Worm (Caenorhabditis elegans): ENCODE measurements around the gene K11D12.12.

The K11D12.12 gene

DNA sequence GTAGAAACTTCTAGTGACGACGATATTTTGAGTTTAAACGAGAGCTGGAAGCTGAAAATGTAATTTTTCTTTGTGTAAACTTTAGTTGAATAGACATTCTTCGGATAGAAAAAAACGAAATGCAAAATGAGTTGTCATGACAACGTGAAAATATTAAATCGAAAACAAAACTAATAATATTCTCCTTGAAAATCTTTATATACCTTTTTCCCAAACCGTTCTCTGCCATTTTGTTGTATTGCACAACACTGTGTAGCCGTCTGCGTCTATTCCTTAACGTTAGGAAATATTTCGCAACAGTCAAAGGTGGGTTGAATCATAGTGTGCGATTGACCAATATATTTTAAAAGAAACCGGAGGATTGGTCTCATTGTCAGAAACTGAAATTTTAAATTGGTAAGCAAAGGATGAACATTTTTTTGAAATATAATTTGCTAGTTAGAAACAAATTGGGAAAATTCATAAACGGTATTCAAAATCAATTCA lies 28.8 kb downstream of the K11D12.12 start, which contains the start of gene Y58A7A.3 (continued):
- TF ChIP-seq elt-2 (tag; optimal IDR thresholded peaks at IDR 0.05) (no peak), fkh-8 (tag; optimal IDR thresholded peaks at IDR 0.05) (no peak), fkh-10 (GFP tag; optimal IDR thresholded peaks at IDR 0.05) (no peak), lin-39 (tag; optimal IDR thresholded peaks at IDR 0.05) (no peak), unc-86 (tag; optimal IDR thresholded peaks at IDR 0.05) (no peak), nhr-19 (GFP tag; conservative IDR thresholded peaks at IDR 0.05) (peak; percentile 19; the same call in 1 of the 2 replicates), hpl-2 (GFP tag; optimal IDR thresholded peaks at IDR 0.05) (peak; percentile 64), dpl-1 (GFP tag; optimal IDR thresholded peaks at IDR 0.05) (peak in 2 of 3 experiments; percentile 21 to 24), xbp-1 (tag; optimal IDR thresholded peaks at IDR 0.05) (no peak), nhr-84 (tag; optimal IDR thresholded peaks at IDR 0.05) (no peak), C04F5.9 (tag; optimal IDR thresholded peaks at IDR 0.05) (no peak), pqm-1 (tag; optimal IDR thresholded peaks at IDR 0.05) (no peak)

DNA sequence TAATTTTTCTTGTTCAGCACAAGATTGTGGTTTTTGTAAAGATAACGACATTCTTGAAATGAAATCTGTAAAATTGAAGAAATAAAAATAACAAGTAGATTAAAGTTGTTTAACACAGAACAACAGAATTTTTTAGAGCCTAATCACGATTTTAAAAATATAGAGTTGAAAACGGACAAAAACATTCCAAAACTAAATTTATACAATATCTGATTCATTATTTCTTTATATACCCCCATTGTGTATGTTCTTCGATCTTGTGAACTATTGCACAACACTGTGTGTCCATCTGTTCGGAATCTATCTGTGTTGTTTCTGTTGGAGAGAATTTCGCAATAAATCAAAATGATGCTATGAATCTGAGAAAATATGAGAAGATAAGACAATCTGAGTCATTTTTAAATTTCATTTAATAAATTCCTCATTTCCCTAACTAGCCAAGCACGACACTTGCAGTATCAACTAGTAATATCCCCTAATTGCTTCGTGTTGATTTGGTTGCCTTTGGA lies 33.0 kb downstream of the K11D12.12 start, which contains the start of gene Y58A7A.4:
Gene Y58A7A.4 (minus strand): TSS at position 51 of the 509 bp plus-strand sequence.
- TF ChIP-seq lsy-2 (tag; optimal IDR thresholded peaks at IDR 0.05): peak in 1 of 2 experiments; percentile 30
- TF ChIP-seq lin-39 (tag; optimal IDR thresholded peaks at IDR 0.05): no peak
- no peak for TF ChIP-seq sup-37 (GFP tag; optimal IDR thresholded peaks at IDR 0.05)
- TF ChIP-seq jun-1 (tag; optimal IDR thresholded peaks at IDR 0.05): no peak
- TF ChIP-seq pag-3 (tag; optimal IDR thresholded peaks at IDR 0.05; ENCODE audit: borderline replicate concordance, insufficient read depth): no peak
- TF ChIP-seq alr-1 (tag; optimal IDR thresholded peaks at IDR 0.05; ENCODE audit: borderline replicate concordance): no peak
- TF ChIP-seq unc-86 (tag; optimal IDR thresholded peaks at IDR 0.05): no peak
- no peak for TF ChIP-seq efl-1 (optimal IDR thresholded peaks at IDR 0.05)
- TF ChIP-seq efl-1 (GFP tag; optimal IDR thresholded peaks at IDR 0.05 in 1 of 2): peak in 1 of 2 experiments; percentile 26
- TF ChIP-seq mef-2 (tag; optimal IDR thresholded peaks at IDR 0.05): no peak
- TF ChIP-seq pqm-1 (tag; optimal IDR thresholded peaks at IDR 0.05): no peak
- TF ChIP-seq unc-62 (GFP tag; optimal IDR thresholded peaks at IDR 0.05): no peak
- TF ChIP-seq ces-1 (GFP tag; optimal IDR thresholded peaks at IDR 0.05): no peak
- TF ChIP-seq snu-23 (GFP tag; optimal IDR thresholded peaks at IDR 0.05): no peak
- TF ChIP-seq skn-1 (tag; optimal IDR thresholded peaks at IDR 0.05): peak; percentile 64
- TF ChIP-seq nhr-77 (tag; optimal IDR thresholded peaks at IDR 0.05): no peak
- TF ChIP-seq C04F5.9 (tag; optimal IDR thresholded peaks at IDR 0.05): no peak

DNA sequence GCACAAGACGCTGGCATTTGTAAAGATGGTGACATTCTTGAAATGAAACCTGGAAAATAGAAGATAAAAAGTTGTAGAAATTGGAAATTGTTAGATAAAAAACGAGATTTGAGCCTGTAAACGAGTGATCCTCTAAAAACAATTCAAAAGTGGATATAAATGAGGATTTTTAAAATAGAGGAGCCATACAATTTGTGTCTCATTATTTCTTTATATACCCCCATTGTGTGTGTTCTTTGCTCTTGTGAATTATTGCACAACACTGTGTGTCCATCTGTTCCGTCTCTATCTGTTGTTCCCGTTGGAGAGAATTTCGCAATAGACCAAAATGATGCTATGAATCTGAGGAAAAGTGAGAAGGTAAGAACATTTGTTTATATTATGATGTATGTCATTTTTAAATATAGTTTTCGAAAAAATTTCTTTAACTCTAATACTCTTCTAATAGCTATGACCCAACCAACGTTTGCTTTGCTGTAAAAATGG lies 34.9 kb downstream of the K11D12.12 start, which contains the start of gene Y58A7A.5:
Gene Y58A7A.5 (minus strand): TSS at position 51 of the 486 bp plus-strand sequence.
- peak; percentile 66 for TF ChIP-seq lin-14 (GFP tag; optimal IDR thresholded peaks at IDR 0.05)
- TF ChIP-seq sup-37 (GFP tag; optimal IDR thresholded peaks at IDR 0.05): no peak
- TF ChIP-seq nhr-90 (tag; optimal IDR thresholded peaks at IDR 0.05; ENCODE audit: poor library complexity): no peak
- TF ChIP-seq nhr-237 (tag; optimal IDR thresholded peaks at IDR 0.05): no peak
- TF ChIP-seq jun-1 (tag; optimal IDR thresholded peaks at IDR 0.05): no peak
- peak; percentile 59 for TF ChIP-seq dsc-1 (tag; optimal IDR thresholded peaks at IDR 0.05)
- TF ChIP-seq skn-1 (tag; optimal IDR thresholded peaks at IDR 0.05): peak; percentile 87
- no peak for TF ChIP-seq nhr-28 (tag; optimal IDR thresholded peaks at IDR 0.05)
- TF ChIP-seq efl-3 (GFP tag; optimal IDR thresholded peaks at IDR 0.05): no peak
- TF ChIP-seq nhr-19 (GFP tag; conservative IDR thresholded peaks at IDR 0.05): peak; percentile 85
- peak; percentile 20 for TF ChIP-seq tbx-2 (tag; optimal IDR thresholded peaks at IDR 0.05)
- no peak for TF ChIP-seq elt-3 (tag; optimal IDR thresholded peaks at IDR 0.05)
- no peak for TF ChIP-seq fkh-4 (tag; optimal IDR thresholded peaks at IDR 0.05; ENCODE audit: borderline replicate concordance)
- TF ChIP-seq nhr-71 (tag; optimal IDR thresholded peaks at IDR 0.05): peak; percentile 45
- no peak for TF ChIP-seq nhr-11 (tag; optimal IDR thresholded peaks at IDR 0.05)
- TF ChIP-seq lsy-2 (tag; optimal IDR thresholded peaks at IDR 0.05): peak in 1 of 2 experiments; percentile 58
- TF ChIP-seq snu-23 (GFP tag; optimal IDR thresholded peaks at IDR 0.05): no peak
- no peak for TF ChIP-seq alr-1 (tag; optimal IDR thresholded peaks at IDR 0.05; ENCODE audit: borderline replicate concordance)
- no peak for TF ChIP-seq aly-2 (tag; optimal IDR thresholded peaks at IDR 0.05)
- TF ChIP-seq snpc-4 (tag; optimal IDR thresholded peaks at IDR 0.05): no peak
- peak; percentile 4 for TF ChIP-seq unc-86 (tag; optimal IDR thresholded peaks at IDR 0.05)
- TF ChIP-seq zip-4 (GFP tag; optimal IDR thresholded peaks at IDR 0.05): peak; percentile 66
- TF ChIP-seq nhr-84 (tag; optimal IDR thresholded peaks at IDR 0.05): no peak
- peak; percentile 13 for TF ChIP-seq mep-1 (tag; optimal IDR thresholded peaks at IDR 0.05)
- no peak for TF ChIP-seq nhr-76 (tag; optimal IDR thresholded peaks at IDR 0.05)
- peak; percentile 27 for TF ChIP-seq nhr-47 (tag; optimal IDR thresholded peaks at IDR 0.05)
- peak in 2 of 3 experiments; percentile 25 to 33 for TF ChIP-seq ceh-82 (tag; optimal IDR thresholded peaks at IDR 0.05)
- peak in 1 of 2 experiments; percentile 15 for TF ChIP-seq efl-1 (optimal IDR thresholded peaks at IDR 0.05)
- no peak for TF ChIP-seq efl-1 (GFP tag; optimal IDR thresholded peaks at IDR 0.05 in 1 of 2)

Data from whole organism, L1 larva.